Worm (Caenorhabditis elegans) whole organism, late embryonic: ENCODE measurements around the gene alx-1.

Source experiments
- K02D7.2 ChIP-seq: sonication (generic microtip); optimal IDR thresholded peaks from 2 replicates; lab custom pipeline; 2017; ENCODE audit warnings: mild to moderate bottlenecking, missing genetic modification characterization, missing compliant biosample characterization
- K09A11.1 ChIP-seq: sonication (generic microtip); optimal IDR thresholded peaks from 2 replicates; lab custom pipeline; 2017; ENCODE audit warnings: antibody characterized with exemption, mild to moderate bottlenecking, missing genetic modification characterization, missing compliant biosample characterization; ENCODE audit not compliant: insufficient read depth
- T23F11.4 ChIP-seq: fragments of 200-800 bp; sonication (Bioruptor generic); optimal IDR thresholded peaks from 2 replicates; lab custom pipeline; 2018; ENCODE audit warnings: mild to moderate bottlenecking, missing genetic modification characterization, missing compliant biosample characterization
- Y22D7AL.16 ChIP-seq: sonication (generic microtip); optimal IDR thresholded peaks from 2 replicates; lab custom pipeline; 2016; ENCODE audit warnings: missing genetic modification characterization, missing compliant biosample characterization
- ahr-1 ChIP-seq: sonication (generic microtip); optimal IDR thresholded peaks from 2 replicates; lab custom pipeline; 2016; ENCODE audit warnings: missing genetic modification characterization, missing compliant biosample characterization
- ceh-14 ChIP-seq: sonication (generic microtip); optimal IDR thresholded peaks from 2 replicates; lab custom pipeline; 2016; ENCODE audit warnings: missing genotype, missing genetic modification characterization, missing compliant biosample characterization
- ceh-2 ChIP-seq: sonication (generic microtip); optimal IDR thresholded peaks from 2 replicates; lab custom pipeline; 2016; ENCODE audit warnings: missing genotype, missing genetic modification characterization, missing compliant biosample characterization
- ceh-30 ChIP-seq: fragments of 150-350 bp; optimal IDR thresholded peaks from 2 replicates; lab custom pipeline; 2014; ENCODE audit warnings: missing biosample characterization, missing genetic modification characterization
- ceh-34 ChIP-seq: sonication (generic microtip); optimal IDR thresholded peaks from 2 replicates; lab custom pipeline; 2016; ENCODE audit warnings: mild to moderate bottlenecking, missing genetic modification characterization, missing compliant biosample characterization
- ceh-45 ChIP-seq: fragments of 200-800 bp; sonication (Bioruptor generic); IDR thresholded peaks from 2 replicates; pipeline ENCODE4 v1.3.6; 2022; ENCODE audit warnings: missing genetic modification reagents, missing genetic modification characterization, missing compliant biosample characterization
- ceh-9 ChIP-seq: sonication (generic microtip); optimal IDR thresholded peaks from 2 replicates; lab custom pipeline; 2016; ENCODE audit warnings: mild to moderate bottlenecking, missing genetic modification characterization, inconsistent platforms, missing compliant biosample characterization
- che-1 ChIP-seq: sonication (generic microtip); optimal IDR thresholded peaks from 2 replicates; lab custom pipeline; 2016; ENCODE audit warnings: mild to moderate bottlenecking, missing genetic modification characterization, missing compliant biosample characterization
- dve-1 ChIP-seq: sonication (generic microtip); optimal IDR thresholded peaks from 2 replicates; lab custom pipeline; 2017; ENCODE audit warnings: antibody characterized with exemption, mild to moderate bottlenecking, missing genetic modification characterization, missing compliant biosample characterization
- elt-2 ChIP-seq: sonication (generic microtip); optimal IDR thresholded peaks from 2 replicates; lab custom pipeline; 2016; ENCODE audit warnings: missing genetic modification reagents, missing genetic modification characterization, missing compliant biosample characterization
- ets-4 ChIP-seq: sonication (generic microtip); optimal IDR thresholded peaks from 2 replicates; lab custom pipeline; 2016; ENCODE audit warnings: missing genetic modification characterization, missing compliant biosample characterization
- eyg-1 ChIP-seq: sonication (generic microtip); optimal IDR thresholded peaks from 2 replicates; lab custom pipeline; 2016; ENCODE audit warnings: missing genotype, missing genetic modification characterization, missing compliant biosample characterization
- hlh-13 ChIP-seq: fragments of 200-800 bp; sonication (Bioruptor generic); optimal IDR thresholded peaks from 2 replicates; lab custom pipeline; 2018; ENCODE audit warnings: mild to moderate bottlenecking, missing genetic modification characterization, missing compliant biosample characterization
- hlh-15 ChIP-seq: sonication (generic microtip); optimal IDR thresholded peaks from 2 replicates; lab custom pipeline; 2016; ENCODE audit warnings: missing genetic modification characterization, missing compliant biosample characterization
- hlh-30 ChIP-seq: sonication (generic microtip); optimal IDR thresholded peaks from 2 replicates; lab custom pipeline; 2017; ENCODE audit warnings: antibody characterized with exemption, missing genetic modification characterization, missing compliant biosample characterization; ENCODE audit not compliant: insufficient read depth
- hlh-6 ChIP-seq: sonication (generic microtip); optimal IDR thresholded peaks from 2 replicates; lab custom pipeline; 2016; ENCODE audit warnings: missing genotype, missing genetic modification characterization, missing compliant biosample characterization
- lin-11 ChIP-seq: fragments of 200-800 bp; sonication (Bioruptor generic); optimal IDR thresholded peaks from 2 replicates; lab custom pipeline; 2018; ENCODE audit warnings: mild to moderate bottlenecking, missing genetic modification characterization, missing compliant biosample characterization
- nhr-11 ChIP-seq: fragments of 150-350 bp; optimal IDR thresholded peaks from 2 replicates; lab custom pipeline; 2014; ENCODE audit warnings: missing biosample characterization, missing genetic modification characterization
- nhr-232 ChIP-seq: sonication (generic microtip); optimal IDR thresholded peaks from 2 replicates; lab custom pipeline; 2016; ENCODE audit warnings: missing genetic modification characterization, missing compliant biosample characterization
- pat-9 ChIP-seq: fragments of 200-800 bp; sonication (Bioruptor generic); optimal IDR thresholded peaks from 2 replicates; lab custom pipeline; 2018; ENCODE audit warnings: mild to moderate bottlenecking, missing genetic modification characterization, moderate library complexity, missing compliant biosample characterization
- pax-1 ChIP-seq: fragments of 150-350 bp; optimal IDR thresholded peaks from 2 replicates; lab custom pipeline; 2014; ENCODE audit warnings: missing biosample characterization, missing genetic modification characterization
- pha-4 ChIP-seq: fragments of 150-350 bp; optimal IDR thresholded peaks from 2 replicates; lab custom pipeline; 2018; ENCODE audit warnings: missing biosample characterization, missing genetic modification reagents, missing genetic modification characterization
- pqm-1 ChIP-seq: sonication (generic microtip); optimal IDR thresholded peaks from 2 replicates; lab custom pipeline; 2016; ENCODE audit warnings: missing genetic modification characterization, missing compliant biosample characterization
- pros-1 ChIP-seq: fragments of 150-350 bp; optimal IDR thresholded peaks from 2 replicates; lab custom pipeline; 2014; ENCODE audit warnings: missing biosample characterization, missing genetic modification reagents, missing genetic modification characterization
- ref-2 ChIP-seq: sonication (generic microtip); optimal IDR thresholded peaks from 2 replicates; lab custom pipeline; 2016; ENCODE audit warnings: missing genetic modification characterization, missing compliant biosample characterization
- sdc-2 ChIP-seq: sonication (generic microtip); optimal IDR thresholded peaks from 2 replicates; lab custom pipeline; 2016; ENCODE audit warnings: missing genotype, missing genetic modification characterization, missing compliant biosample characterization
- syd-9 ChIP-seq: sonication (generic microtip); optimal IDR thresholded peaks from 2 replicates; lab custom pipeline; 2016; ENCODE audit warnings: mild to moderate bottlenecking, missing genetic modification characterization, moderate library complexity, missing compliant biosample characterization
- tbx-2 ChIP-seq: sonication (generic microtip); optimal IDR thresholded peaks from 2 replicates; lab custom pipeline; 2016; ENCODE audit warnings: missing genetic modification characterization, missing compliant biosample characterization
- unc-3 ChIP-seq, 2 experiments: fragments of 200-800 bp in 1 of 2; sonication (Bioruptor generic) in 1 of 2; sonication (generic microtip) in 1 of 2; conservative IDR thresholded peaks in 1 of 2; optimal IDR thresholded peaks in 1 of 2; 2 replicates each; pipeline versions ENCODE4 v1.3.6 to Lab custom; 2016 to 2022; ENCODE audit warnings: missing compliant biosample characterization in 2 of 2, missing genetic modification characterization in 2 of 2, missing genetic modification reagents in 1 of 2
- unc-42 ChIP-seq: sonication (generic microtip); optimal IDR thresholded peaks from 2 replicates; lab custom pipeline; 2016; ENCODE audit warnings: missing genotype, missing genetic modification characterization, missing compliant biosample characterization
- zip-5 ChIP-seq: sonication (generic microtip); optimal IDR thresholded peaks from 2 replicates; lab custom pipeline; 2016; ENCODE audit warnings: missing genetic modification characterization, missing compliant biosample characterization

Gene alx-1

DNA sequence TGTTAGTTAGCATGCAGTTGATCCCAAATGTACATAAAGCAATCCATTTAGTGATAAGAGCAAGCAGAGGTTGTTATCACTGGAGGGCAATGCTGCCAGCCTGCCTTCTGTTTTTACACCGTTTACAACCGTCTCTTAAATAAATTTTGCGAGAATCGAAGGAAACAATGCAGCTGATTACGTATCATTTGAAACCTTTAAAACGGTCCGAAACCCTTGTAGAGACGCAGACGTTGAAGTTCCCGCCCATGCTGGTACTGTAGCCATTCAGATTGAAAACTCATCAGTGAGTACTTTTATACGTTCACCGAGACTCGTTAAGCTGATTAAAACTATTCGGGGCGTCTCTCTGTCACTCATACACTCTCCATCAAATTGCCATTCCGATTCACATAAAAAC is 26.7 kb upstream of the alx-1 start:
- TF ChIP-seq tbx-2 (no peak), T23F11.4 (GFP tag; lab: Kevin White, UChicago) (no peak), K09A11.1 (no peak), pqm-1 (tag; lab: Kevin White, UChicago) (peak; percentile 65), elt-2 (tag; lab: Kevin White, UChicago) (peak; percentile 86)

DNA sequence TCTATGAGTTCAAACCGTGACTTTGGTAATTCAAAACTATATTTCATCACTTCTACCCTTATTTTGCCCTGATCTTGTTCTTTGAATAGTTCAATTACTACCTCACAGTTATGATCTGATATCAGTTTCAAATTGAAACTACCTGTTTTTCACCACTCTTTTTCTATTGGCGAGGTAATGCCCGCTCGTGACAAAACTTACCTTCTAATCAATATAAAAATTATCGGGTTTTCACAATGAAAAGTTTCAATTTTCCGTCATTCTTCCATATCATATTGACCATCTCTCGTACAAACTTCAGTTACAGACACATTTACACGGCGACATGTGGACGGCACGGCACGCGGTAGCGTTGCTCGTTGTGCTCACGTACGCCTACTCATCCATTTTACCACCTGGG is 25.1 kb upstream of the alx-1 start, which contains the start of gene dec-7:
Gene dec-7 (plus strand): TSS at position 308 of the 400 bp plus-strand sequence.
- TF ChIP-seq pha-4 (tag; lab: Kevin White, UChicago): no peak
- TF ChIP-seq K09A11.1: no peak
- TF ChIP-seq eyg-1 (tag; lab: Kevin White, UChicago): no peak

DNA sequence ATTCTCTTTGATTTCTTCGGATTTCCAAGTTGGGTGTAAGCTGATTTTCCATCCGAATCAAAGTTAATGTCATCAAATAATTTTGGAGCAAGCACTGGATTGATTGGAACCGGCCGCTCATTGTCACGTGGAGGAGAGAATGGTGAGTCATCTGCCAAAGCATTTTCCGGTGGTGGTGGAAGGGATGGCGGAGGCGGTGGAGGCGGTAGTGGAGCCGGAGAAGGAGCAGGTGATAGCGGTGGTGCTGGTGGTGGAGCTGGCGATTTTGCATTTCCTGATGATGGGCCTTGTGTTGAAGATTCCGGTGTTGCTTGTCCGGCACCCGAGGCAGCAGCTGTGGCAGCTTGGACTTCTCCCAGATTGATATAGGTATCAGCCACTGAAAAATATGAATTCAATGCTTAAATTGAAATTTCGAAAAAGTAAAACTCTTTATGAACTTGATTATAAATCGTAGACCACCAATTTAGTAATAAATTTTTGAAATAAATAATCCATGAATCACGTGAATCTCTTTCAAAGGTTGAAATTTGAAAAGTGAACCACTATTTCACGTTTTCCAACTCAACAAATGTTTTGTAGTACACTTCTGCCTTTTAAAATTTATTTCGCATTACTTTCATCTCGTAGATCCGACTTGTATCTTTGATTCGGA is 16.0 kb upstream of the alx-1 start, which contains the start of the genes K03H1.9 and K03H1.12:
Gene K03H1.9 (minus strand): TSS at position 471 of the 655 bp plus-strand sequence.
Gene K03H1.12 (plus strand): TSS at position 605 of the 655 bp plus-strand sequence.
- TF ChIP-seq hlh-6 (tag; lab: Kevin White, UChicago) (no peak), ceh-2 (no peak), lin-11 (tag; lab: Kevin White, UChicago) (no peak), nhr-11 (tag; lab: Kevin White, UChicago) (no peak), ceh-14 (tag; lab: Kevin White, UChicago) (no peak), zip-5 (tag; lab: Kevin White, UChicago) (no peak), nhr-232 (tag; lab: Kevin White, UChicago) (no peak), pat-9 (tag; lab: Kevin White, UChicago) (no peak), hlh-13 (GFP tag; lab: Kevin White, UChicago) (no peak), ceh-34 (no peak), ceh-9 (tag; lab: Kevin White, UChicago) (no peak)

DNA sequence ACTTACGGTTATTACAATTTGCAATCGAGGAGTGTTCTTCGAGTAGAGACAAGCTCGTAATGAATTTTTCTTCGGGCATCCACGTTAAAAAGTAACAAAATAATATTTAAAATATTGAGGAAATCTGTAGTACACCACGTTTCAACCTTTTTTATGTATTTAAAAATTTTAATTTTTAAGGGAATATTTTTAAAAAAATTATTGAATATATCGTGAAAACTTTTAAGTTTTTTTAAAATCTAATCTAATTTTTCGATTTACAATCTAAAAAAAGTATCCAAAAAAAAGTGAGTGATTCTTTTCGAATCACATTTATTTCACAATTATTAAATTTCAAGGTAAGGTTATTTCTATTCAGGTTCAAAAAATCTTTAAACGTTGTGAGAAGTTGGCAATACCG is 12.4 kb upstream of the alx-1 start, which contains the start of gene gln-2:
Gene gln-2 (minus strand): TSS at position 101 of the 400 bp plus-strand sequence.
- no peak for TF ChIP-seq ets-4
- TF ChIP-seq unc-3 (GFP tag; conservative IDR thresholded peaks at IDR 0.05; lab: Robert Waterston, UW): no peak
- no peak for TF ChIP-seq unc-3 (tag; optimal IDR thresholded peaks at IDR 0.05; lab: Kevin White, UChicago)
- TF ChIP-seq ceh-30 (tag; lab: Kevin White, UChicago): no peak
- no peak for TF ChIP-seq che-1 (tag; lab: Kevin White, UChicago)
- TF ChIP-seq hlh-15 (tag; lab: Kevin White, UChicago): no peak
- no peak for TF ChIP-seq hlh-30 (tag; lab: Kevin White, UChicago)
- no peak for TF ChIP-seq pros-1 (tag; lab: Kevin White, UChicago)
- TF ChIP-seq pax-1 (tag; lab: Kevin White, UChicago): no peak
- TF ChIP-seq ref-2 (tag; lab: Kevin White, UChicago): no peak
- no peak for TF ChIP-seq unc-42 (tag; lab: Kevin White, UChicago)
- TF ChIP-seq ahr-1 (tag; lab: Kevin White, UChicago): no peak
- TF ChIP-seq syd-9 (tag; lab: Kevin White, UChicago): no peak
- TF ChIP-seq K02D7.2 (tag; lab: Kevin White, UChicago): no peak
- TF ChIP-seq ceh-45 (GFP tag; lab: Robert Waterston, UW): no peak
- TF ChIP-seq sdc-2 (tag; lab: Kevin White, UChicago): no peak
- TF ChIP-seq Y22D7AL.16: no peak
- TF ChIP-seq dve-1 (tag; lab: Kevin White, UChicago): no peak
- no peak for TF ChIP-seq tbx-2
- TF ChIP-seq, all 69 proteins: peak for 0
